Fruit fly (Drosophila melanogaster) whole organism, wandering third instar larva: Measurements from ENCODE around the gene CG14718.

Experiments
- Abd-B ChIP-seq: fragments of >200 bp; optimal IDR thresholded peaks from 2 replicates; lab custom pipeline; 2017; ENCODE audit warnings: missing biosample characterization, missing genetic modification characterization
- CG9705 ChIP-seq: fragments of 200-800 bp; sonication (Bioruptor generic); optimal IDR thresholded peaks from 2 replicates; lab custom pipeline; 2018; ENCODE audit warnings: missing biosample characterization, mild to moderate bottlenecking, missing genetic modification characterization
- Dif ChIP-seq: fragments of 200-275, 200-300 bp; sonication (Bioruptor generic); optimal IDR thresholded peaks from 2 replicates; lab custom pipeline; 2018; ENCODE audit warnings: missing biosample characterization, missing genetic modification characterization; ENCODE audit not compliant: partially characterized antibody
- GATAd ChIP-seq: sonication (Bioruptor generic); optimal IDR thresholded peaks from 2 replicates; lab custom pipeline; 2016; ENCODE audit warnings: missing biosample characterization, missing genetic modification characterization
- HLH106 ChIP-seq: fragments of 200-800 bp; optimal IDR thresholded peaks from 3 replicates; lab custom pipeline; 2019; ENCODE audit warnings: missing biosample characterization, mild to moderate bottlenecking, missing genetic modification characterization, moderate library complexity
- Hnf4 ChIP-seq: fragments of 200-800 bp; sonication (Bioruptor generic); optimal IDR thresholded peaks from 2 replicates; lab custom pipeline; 2016; ENCODE audit warnings: missing biosample characterization, mild to moderate bottlenecking, missing genetic modification characterization
- Hr78 ChIP-seq: fragments of >200 bp; optimal IDR thresholded peaks from 2 replicates; lab custom pipeline; 2017; ENCODE audit warnings: missing biosample characterization, missing genetic modification characterization
- Hr83 ChIP-seq: fragments of 200-300 bp; sonication (Bioruptor generic); optimal IDR thresholded peaks from 2 replicates; lab custom pipeline; 2016; ENCODE audit warnings: missing biosample characterization, mild to moderate bottlenecking, missing genetic modification characterization, moderate library complexity; ENCODE audit not compliant: poor library complexity, severe bottlenecking
- Jra ChIP-seq: sonication (Bioruptor generic); optimal IDR thresholded peaks from 2 replicates; lab custom pipeline; 2016; ENCODE audit warnings: missing biosample characterization, missing genetic modification characterization
- Myc ChIP-seq: fragments of >200 bp; optimal IDR thresholded peaks from 2 replicates; lab custom pipeline; 2017
- N ChIP-seq: fragments of >200 bp; optimal IDR thresholded peaks from 2 replicates; lab custom pipeline; 2018; ENCODE audit warnings: missing biosample characterization, missing external identifiers, missing genetic modification characterization
- OdsH ChIP-seq: fragments of 200-800 bp; sonication (Bioruptor generic); optimal IDR thresholded peaks from 2 replicates; lab custom pipeline; 2016; ENCODE audit warnings: missing biosample characterization, mild to moderate bottlenecking, missing genetic modification characterization
- Sp1 ChIP-seq: fragments of 200-800 bp; sonication (Bioruptor generic); optimal IDR thresholded peaks from 3 replicates; lab custom pipeline; 2019; ENCODE audit warnings: missing biosample characterization, mild to moderate bottlenecking, missing genetic modification characterization, moderate library complexity
- br ChIP-seq: fragments of 200-800 bp; sonication (Bioruptor generic); optimal IDR thresholded peaks from 2 replicates; lab custom pipeline; 2016; ENCODE audit warnings: missing biosample characterization, missing genetic modification characterization
- brk ChIP-seq: fragments of 200-800 bp; sonication (Bioruptor generic); optimal IDR thresholded peaks from 2 replicates; lab custom pipeline; 2016; ENCODE audit warnings: missing biosample characterization, mild to moderate bottlenecking, missing genetic modification characterization
- dl ChIP-seq, 2 experiments: fragments of 175-275, 200-275 bp in 1 of 2; fragments of 200-275 bp in 1 of 2; sonication (Bioruptor generic); optimal IDR thresholded peaks; lab custom pipeline; 2018; ENCODE audit warnings: mild to moderate bottlenecking in 2 of 2, missing biosample characterization in 2 of 2, missing genetic modification characterization in 2 of 2, moderate library complexity in 2 of 2; ENCODE audit not compliant: partially characterized antibody in 2 of 2, insufficient read depth in 1 of 2
- dsf ChIP-seq: sonication (Bioruptor generic); optimal IDR thresholded peaks from 2 replicates; lab custom pipeline; 2016; ENCODE audit warnings: missing biosample characterization, missing genetic modification characterization, borderline replicate concordance
- ey ChIP-seq: fragments of 200-800 bp; sonication (Bioruptor generic); optimal IDR thresholded peaks from 2 replicates; lab custom pipeline; 2016; ENCODE audit warnings: missing biosample characterization, missing genetic modification characterization
- foxo ChIP-seq, 2 experiments: fragments of 200-800 bp; sonication (Bioruptor generic); optimal IDR thresholded peaks; 2 replicates in 1 of 2; 3 replicates in 1 of 2; lab custom pipeline; 2016 to 2017; ENCODE audit warnings: missing biosample characterization in 2 of 2, missing genetic modification characterization in 2 of 2
- fru ChIP-seq: fragments of 200-800 bp; sonication (Bioruptor generic); optimal IDR thresholded peaks from 3 replicates; lab custom pipeline; 2016; ENCODE audit warnings: missing biosample characterization, mild to moderate bottlenecking, missing genetic modification characterization
- h ChIP-seq: fragments of 200-800 bp; sonication (Bioruptor generic); optimal IDR thresholded peaks from 3 replicates; lab custom pipeline; 2016; ENCODE audit warnings: missing biosample characterization, mild to moderate bottlenecking, missing genetic modification characterization
- jim ChIP-seq: fragments of 175-275, 200-325 bp; sonication (Bioruptor generic); optimal IDR thresholded peaks from 2 replicates; lab custom pipeline; 2016; ENCODE audit warnings: missing biosample characterization, mild to moderate bottlenecking, missing genetic modification characterization
- lola ChIP-seq: fragments of >200 bp; optimal IDR thresholded peaks from 2 replicates; lab custom pipeline; 2017; ENCODE audit warnings: missing biosample characterization, missing genetic modification characterization
- psq ChIP-seq: fragments of 200-800 bp; sonication (Bioruptor generic); optimal IDR thresholded peaks from 3 replicates; lab custom pipeline; 2017; ENCODE audit warnings: missing biosample characterization, mild to moderate bottlenecking, missing genetic modification characterization, moderate library complexity
- rgr ChIP-seq: fragments of 200-800 bp; sonication (Bioruptor generic); optimal IDR thresholded peaks from 3 replicates; lab custom pipeline; 2016; ENCODE audit warnings: missing biosample characterization, mild to moderate bottlenecking, missing genetic modification characterization
- sage ChIP-seq: fragments of 200-800 bp; sonication (Bioruptor generic); optimal IDR thresholded peaks from 2 replicates; lab custom pipeline; 2016; ENCODE audit warnings: missing biosample characterization, mild to moderate bottlenecking, missing genetic modification characterization
- sv ChIP-seq: fragments of 200-800 bp; sonication (Bioruptor generic); optimal IDR thresholded peaks from 3 replicates; lab custom pipeline; 2016; ENCODE audit warnings: missing biosample characterization, missing genetic modification characterization
- usp ChIP-seq: fragments of >200 bp; optimal IDR thresholded peaks from 2 replicates; lab custom pipeline; 2017; ENCODE audit warnings: missing biosample characterization, missing genetic modification characterization
- woc ChIP-seq: sonication (Bioruptor generic); optimal IDR thresholded peaks from 2 replicates; lab custom pipeline; 2016; ENCODE audit warnings: missing biosample characterization, mild to moderate bottlenecking, missing genetic modification characterization

CG14718 gene

DNA sequence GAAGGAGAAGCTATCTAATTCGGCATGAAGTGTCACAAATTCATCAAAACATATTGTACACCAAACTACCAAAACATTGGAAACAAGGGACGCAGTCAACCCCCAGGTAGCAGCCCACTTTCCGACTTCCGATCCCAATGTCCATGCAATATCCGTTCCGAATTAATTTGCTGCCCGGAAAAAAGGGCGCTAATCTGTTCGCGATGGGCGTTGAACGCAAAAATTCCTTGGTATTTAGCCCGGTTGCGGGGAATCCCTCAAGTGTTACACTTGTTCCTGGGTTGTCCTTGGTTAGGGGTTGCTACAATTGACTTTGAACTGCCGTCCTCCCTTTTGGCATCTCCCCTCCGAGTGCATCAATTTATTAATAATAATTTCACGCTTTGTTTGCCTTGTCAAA is 7.9 kb upstream of the CG14718 start:
- TF ChIP-seq sage (GFP tag; lab: Kevin White, UChicago): no peak
- no peak for TF ChIP-seq OdsH (GFP tag; lab: Kevin White, UChicago)
- TF ChIP-seq CG9705 (GFP tag; lab: Kevin White, UChicago): no peak
- TF ChIP-seq br: no peak
- TF ChIP-seq dsf (GFP tag; lab: Kevin White, UChicago): no peak
- TF ChIP-seq Hnf4: no peak
- TF ChIP-seq sv: no peak
- TF ChIP-seq Abd-B: no peak
- TF ChIP-seq foxo (GFP tag; optimal IDR thresholded peaks at IDR 0.05; lab: Kevin White, UChicago): no peak

- TF ChIP-seq N (GFP tag; lab: Kevin White, UChicago) (no peak), CG9705 (GFP tag; lab: Kevin White, UChicago) (no peak), sage (GFP tag; lab: Kevin White, UChicago) (no peak), Abd-B (no peak), Myc (lab: Kevin White, UChicago) (peak; percentile 44), Hr83 (GFP tag; lab: Kevin White, UChicago) (no peak), Dif (GFP tag; lab: Kevin White, UChicago) (no peak), Hr78 (GFP tag; lab: Kevin White, UChicago) (no peak)
These were observed 5.8 kb upstream of the CG14718 start, which contains the start of gene Fer3 for dm6 chr3R:11694311-11695305. Fer3 (minus strand) TSS chr3R:11694311.

DNA sequence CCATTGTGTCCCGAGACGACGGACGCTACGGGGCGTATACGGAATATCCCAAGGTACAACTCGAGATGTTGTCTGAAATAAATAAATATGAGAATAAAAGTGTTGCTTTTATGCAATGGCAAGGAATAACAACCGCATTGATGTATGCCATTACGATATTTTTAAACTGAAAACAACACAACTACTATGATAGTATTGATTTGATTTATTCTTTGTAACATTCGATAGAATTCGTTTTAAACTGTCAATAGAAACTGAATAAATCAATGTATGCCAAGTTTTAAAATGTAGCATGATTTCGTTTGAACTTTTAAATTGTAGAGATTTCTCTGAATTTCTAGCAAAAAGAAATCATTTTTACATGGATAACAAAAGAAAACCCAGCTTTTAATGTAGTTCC is 4.2 kb upstream of the CG14718 start, which contains the start of gene CG14717:
Gene CG14717 (plus strand): TSS at position 301 of the 400 bp plus-strand sequence.
- TF ChIP-seq foxo (GFP tag; optimal IDR thresholded peaks at IDR 0.05; lab: Kevin White, UChicago): no peak
- TF ChIP-seq ey (GFP tag; lab: Kevin White, UChicago): no peak
- TF ChIP-seq dl (GFP tag; optimal IDR thresholded peaks at IDR 0.05; lab: Kevin White, UChicago; ENCODE audit: insufficient read depth in 1 of 2, partially characterized antibody in 2 of 2): no peak
- no peak for TF ChIP-seq lola (GFP tag; lab: Kevin White, UChicago)
- TF ChIP-seq brk (GFP tag; lab: Kevin White, UChicago): no peak
- TF ChIP-seq CG9705 (GFP tag; lab: Kevin White, UChicago): no peak

dm6 chr3R:11703730-11704129 is 3.3 kb downstream of the CG14718 start, which contains the start of gene I-t:
I-t (plus strand) TSS chr3R:11704030.
- TF ChIP-seq N (GFP tag; lab: Kevin White, UChicago) (no peak), jim (GFP tag; lab: Kevin White, UChicago) (no peak), woc (GFP tag; lab: Kevin White, UChicago) (no peak), Myc (lab: Kevin White, UChicago) (no peak)

DNA sequence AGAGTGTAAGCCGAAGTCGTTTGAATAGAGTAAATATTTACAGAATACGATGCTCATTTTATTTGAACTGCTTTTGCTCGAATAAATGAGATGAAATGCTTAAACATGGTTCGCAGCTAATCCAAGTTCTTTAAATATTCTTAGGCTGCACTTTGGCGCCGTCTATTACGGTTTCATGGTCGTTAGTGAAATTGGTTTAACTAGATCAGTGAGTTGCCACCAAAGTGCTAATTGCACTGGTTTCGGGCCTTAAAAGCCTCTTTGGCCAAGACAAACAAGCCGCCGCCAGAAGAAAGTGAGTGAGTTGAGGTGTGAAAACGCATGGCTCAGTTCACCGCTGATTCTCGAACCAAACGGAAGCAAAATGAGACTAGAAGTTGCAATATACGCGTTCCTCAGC is 11.0 kb downstream of the CG14718 start, which contains the start of gene CG14720:
Gene CG14720 (plus strand): TSS at position 301 of the 400 bp plus-strand sequence.
- no peak for TF ChIP-seq Abd-B
- no peak for TF ChIP-seq Sp1 (GFP tag; lab: Kevin White, UChicago)
- TF ChIP-seq HLH106 (tag; lab: Kevin White, UChicago): no peak
- TF ChIP-seq rgr: no peak
- no peak for TF ChIP-seq h (GFP tag; lab: Kevin White, UChicago)
- TF ChIP-seq CG9705 (GFP tag; lab: Kevin White, UChicago): no peak
- no peak for TF ChIP-seq Dif (GFP tag; lab: Kevin White, UChicago)
- no peak for TF ChIP-seq Hr78 (GFP tag; lab: Kevin White, UChicago)
- no peak for TF ChIP-seq Jra (GFP tag; lab: Kevin White, UChicago)
- TF ChIP-seq usp: no peak
- no peak for TF ChIP-seq sv
- no peak for TF ChIP-seq psq (GFP tag; lab: Kevin White, UChicago)
- TF ChIP-seq jim (GFP tag; lab: Kevin White, UChicago): no peak
- no peak for TF ChIP-seq GATAd (GFP tag; lab: Kevin White, UChicago)
- no peak for TF ChIP-seq fru (GFP tag; lab: Kevin White, UChicago)
- TF ChIP-seq brk (GFP tag; lab: Kevin White, UChicago): no peak
- no peak for TF ChIP-seq dl (GFP tag; optimal IDR thresholded peaks at IDR 0.05; lab: Kevin White, UChicago; ENCODE audit: insufficient read depth in 1 of 2, partially characterized antibody in 2 of 2)
- no peak for TF ChIP-seq woc (GFP tag; lab: Kevin White, UChicago)
